In genomic region chr3L:15266628-15267027, dm6 we compare ENCODE assay signal across 4 fruit fly cellular contexts.
TF ChIP-seq lines count a peak whose summit lies in the region.

No protein-coding gene starts in this region.

- TF ChIP-seq CTCF in whole organism, embryonic (GFP tag; optimal IDR thresholded peaks at IDR 0.05; lab: Kevin White, UChicago): no peak

TF ChIP-seq in whole organism, embryonic, 481 proteins besides CTCF, POLR2A, EP300 and RAD21 (continues in another document):
- TF ChIP-seq gem (tag; optimal IDR thresholded peaks at IDR 0.05; lab: Kevin White, UChicago) (peak; percentile 19), CG12744 (GFP tag; optimal IDR thresholded peaks at IDR 0.05; lab: Kevin White, UChicago) (no peak), CG16815 (GFP tag; optimal IDR thresholded peaks at IDR 0.05; lab: Kevin White, UChicago) (no peak), sqz (GFP tag; optimal IDR thresholded peaks at IDR 0.05; lab: Kevin White, UChicago) (no peak), CG9727 (GFP tag; optimal IDR thresholded peaks at IDR 0.05; lab: Kevin White, UChicago) (peak; percentile 60), unpg (GFP tag; optimal IDR thresholded peaks at IDR 0.05; lab: Kevin White, UChicago) (no peak), CG17359 (tag; optimal IDR thresholded peaks at IDR 0.05; lab: Kevin White, UChicago) (no peak), Dp (GFP tag; optimal IDR thresholded peaks at IDR 0.05; lab: Kevin White, UChicago) (no peak), CG1233 (GFP tag; optimal IDR thresholded peaks at IDR 0.05; lab: Kevin White, UChicago) (no peak), ems (GFP tag; optimal IDR thresholded peaks at IDR 0.05; lab: Kevin White, UChicago) (no peak), nmo (GFP tag; optimal IDR thresholded peaks at IDR 0.05; lab: Kevin White, UChicago) (no peak), CG10565 (GFP tag; optimal IDR thresholded peaks at IDR 0.05; lab: Kevin White, UChicago) (no peak), Oli (tag; optimal IDR thresholded peaks at IDR 0.05; lab: Kevin White, UChicago) (no peak), phol (tag; optimal IDR thresholded peaks at IDR 0.05; lab: Kevin White, UChicago) (peak; percentile 2), CG15696 (tag; optimal IDR thresholded peaks at IDR 0.05; lab: Kevin White, UChicago) (peak; percentile 63), al (GFP tag; IDR thresholded peaks at IDR 0.05; lab: Robert Waterston, UW) (no peak), CG9609 (GFP tag; optimal IDR thresholded peaks at IDR 0.05; lab: Kevin White, UChicago) (no peak), Ada2b (GFP tag; IDR thresholded peaks at IDR 0.05; lab: Robert Waterston, UW) (no peak), CG10267 (tag; optimal IDR thresholded peaks at IDR 0.05; lab: Kevin White, UChicago) (peak; percentile 31), CG7372 (GFP tag; IDR thresholded peaks at IDR 0.05; lab: Robert Waterston, UW) (no peak), CG43689 (GFP tag; IDR thresholded peaks at IDR 0.05; lab: Robert Waterston, UW) (no peak), D19B (GFP tag; optimal IDR thresholded peaks at IDR 0.05; lab: Kevin White, UChicago) (no peak), BEAF-32 (GFP tag; optimal IDR thresholded peaks at IDR 0.05; lab: Kevin White, UChicago) (no peak), sens (GFP tag; lab: Kevin White, UChicago) (peak; percentile 63), Ptx1 (GFP tag; IDR thresholded peaks at IDR 0.05; lab: Robert Waterston, UW) (no peak)

TF ChIP-seq in whole organism, prepupa, 60 proteins besides CTCF, POLR2A, EP300 and RAD21 (continues in another document):
- TF ChIP-seq Blimp-1 (GFP tag; optimal IDR thresholded peaks at IDR 0.05; lab: Kevin White, UChicago): peak; percentile 19
- no peak for TF ChIP-seq CG11294 (GFP tag; IDR thresholded peaks at IDR 0.05; lab: Robert Waterston, UW)
- peak; percentile 40 for TF ChIP-seq dac (GFP tag; optimal IDR thresholded peaks at IDR 0.05; lab: Kevin White, UChicago)
- TF ChIP-seq CG8632 (GFP tag; optimal IDR thresholded peaks at IDR 0.05; lab: Kevin White, UChicago): peak; percentile 45
- peak; percentile 79 for TF ChIP-seq CG4318 (GFP tag; optimal IDR thresholded peaks at IDR 0.05; lab: Kevin White, UChicago)
- peak; percentile 78 for TF ChIP-seq achi (GFP tag; optimal IDR thresholded peaks at IDR 0.05; lab: Kevin White, UChicago)
- TF ChIP-seq Gug (GFP tag; IDR thresholded peaks at IDR 0.05; lab: Robert Waterston, UW): peak; percentile 14; the same call in 1 of the 2 replicates
- TF ChIP-seq Ets96B (tag; optimal IDR thresholded peaks at IDR 0.05; lab: Kevin White, UChicago): peak; percentile 80
- TF ChIP-seq CG3032 (tag; optimal IDR thresholded peaks at IDR 0.05; lab: Kevin White, UChicago): peak; percentile 57
- TF ChIP-seq spab (GFP tag; optimal IDR thresholded peaks at IDR 0.05; lab: Kevin White, UChicago): peak; percentile 55
- peak; percentile 74 for TF ChIP-seq pdm3 (GFP tag; optimal IDR thresholded peaks at IDR 0.05; lab: Kevin White, UChicago)
- peak; percentile 69 for TF ChIP-seq CG6163 (GFP tag; IDR thresholded peaks at IDR 0.05; lab: Robert Waterston, UW)
- TF ChIP-seq CG6276 (GFP tag; optimal IDR thresholded peaks at IDR 0.05; lab: Kevin White, UChicago): peak; percentile 62
- TF ChIP-seq fkh (GFP tag; optimal IDR thresholded peaks at IDR 0.05; lab: Kevin White, UChicago): no peak
- TF ChIP-seq svp (GFP tag; lab: Kevin White, UChicago): peak; percentile 90
- peak; percentile 71 for TF ChIP-seq fd59A (GFP tag; optimal IDR thresholded peaks at IDR 0.05; lab: Kevin White, UChicago)
- peak; percentile 69 for TF ChIP-seq cyc (GFP tag; optimal IDR thresholded peaks at IDR 0.05; lab: Kevin White, UChicago)
- no peak for TF ChIP-seq Eip93F (GFP tag; optimal IDR thresholded peaks at IDR 0.05; lab: Kevin White, UChicago)
- peak; percentile 57 for TF ChIP-seq CG10669 (GFP tag; optimal IDR thresholded peaks at IDR 0.05; lab: Kevin White, UChicago)
- peak in 1 of 2 experiments; percentile 84 for TF ChIP-seq salr (GFP tag; optimal IDR thresholded peaks at IDR 0.05; lab: Kevin White, UChicago)
- peak; percentile 58 for TF ChIP-seq CG6792 (GFP tag; optimal IDR thresholded peaks at IDR 0.05; lab: Kevin White, UChicago)
- TF ChIP-seq CG3919 (GFP tag; optimal IDR thresholded peaks at IDR 0.05; lab: Kevin White, UChicago): peak; percentile 82
- peak; percentile 79 for TF ChIP-seq Smox (GFP tag; optimal IDR thresholded peaks at IDR 0.05; lab: Kevin White, UChicago)
- TF ChIP-seq CG31627 (GFP tag; optimal IDR thresholded peaks at IDR 0.05; lab: Kevin White, UChicago): peak; percentile 64

TF ChIP-seq in whole organism, pupa, 21 proteins besides CTCF, POLR2A, EP300 and RAD21:
- TF ChIP-seq CG14655 (GFP tag; optimal IDR thresholded peaks at IDR 0.05; lab: Kevin White, UChicago) (peak; percentile 85), gl (tag; optimal IDR thresholded peaks at IDR 0.05; lab: Kevin White, UChicago) (no peak), EcR (GFP tag; optimal IDR thresholded peaks at IDR 0.05; lab: Kevin White, UChicago) (no peak), D1 (tag; optimal IDR thresholded peaks at IDR 0.05; lab: Kevin White, UChicago) (peak; percentile 58), CG13204 (GFP tag; optimal IDR thresholded peaks at IDR 0.05; lab: Kevin White, UChicago) (peak; percentile 1), CG12605 (GFP tag; IDR thresholded peaks at IDR 0.05; lab: Robert Waterston, UW) (no peak), fd96Ca (GFP tag; IDR thresholded peaks at IDR 0.05; lab: Robert Waterston, UW) (no peak), CG15710 (tag; optimal IDR thresholded peaks at IDR 0.05; lab: Kevin White, UChicago) (peak; percentile 72), Pif1B (GFP tag; optimal IDR thresholded peaks at IDR 0.05; lab: Kevin White, UChicago) (peak; percentile 79), Ets98B (GFP tag; IDR thresholded peaks at IDR 0.05; lab: Robert Waterston, UW) (no peak), CG34367 (tag; optimal IDR thresholded peaks at IDR 0.05; lab: Kevin White, UChicago) (peak; percentile 65), rn (GFP tag; IDR thresholded peaks at IDR 0.05; lab: Robert Waterston, UW) (no peak), Pif1A (GFP tag; optimal IDR thresholded peaks at IDR 0.05; lab: Kevin White, UChicago) (peak; percentile 57), CG32121 (GFP tag; IDR thresholded peaks at IDR 0.05; lab: Robert Waterston, UW) (no peak), CG4496 (GFP tag; IDR thresholded peaks at IDR 0.05; lab: Robert Waterston, UW) (no peak), Snoo (tag; optimal IDR thresholded peaks at IDR 0.05; lab: Kevin White, UChicago) (peak; percentile 59), CG8159 (tag; optimal IDR thresholded peaks at IDR 0.05; lab: Kevin White, UChicago) (peak; percentile 81), CG9948 (tag; optimal IDR thresholded peaks at IDR 0.05; lab: Kevin White, UChicago) (peak; percentile 77), CG8301 (tag; optimal IDR thresholded peaks at IDR 0.05; lab: Kevin White, UChicago) (peak; percentile 75), CG17806 (tag; optimal IDR thresholded peaks at IDR 0.05; lab: Kevin White, UChicago) (peak; percentile 83), CG10348 (GFP tag; IDR thresholded peaks at IDR 0.05; lab: Robert Waterston, UW) (no peak)

TF ChIP-seq in whole organism, wandering third instar larva, 38 proteins besides CTCF, POLR2A, EP300 and RAD21 (continues in another document):
- TF ChIP-seq woc (GFP tag; optimal IDR thresholded peaks at IDR 0.05; lab: Kevin White, UChicago): peak; percentile 11
- no peak for TF ChIP-seq dl (GFP tag; optimal IDR thresholded peaks at IDR 0.05; lab: Kevin White, UChicago; ENCODE audit: insufficient read depth in 1 of 2, partially characterized antibody in 2 of 2)
- TF ChIP-seq sv (GFP tag; optimal IDR thresholded peaks at IDR 0.05; lab: Kevin White, UChicago): no peak
- TF ChIP-seq dsf (GFP tag; optimal IDR thresholded peaks at IDR 0.05; lab: Kevin White, UChicago; ENCODE audit: borderline replicate concordance): no peak
- TF ChIP-seq OdsH (GFP tag; optimal IDR thresholded peaks at IDR 0.05; lab: Kevin White, UChicago): peak; percentile 74
- TF ChIP-seq br (GFP tag; optimal IDR thresholded peaks at IDR 0.05; lab: Kevin White, UChicago): peak; percentile 25
- no peak for TF ChIP-seq Abd-B (GFP tag; optimal IDR thresholded peaks at IDR 0.05; lab: Kevin White, UChicago)
- TF ChIP-seq Mio (GFP tag; optimal IDR thresholded peaks at IDR 0.05; lab: Kevin White, UChicago): no peak
- peak; percentile 68 for TF ChIP-seq Sp1 (GFP tag; optimal IDR thresholded peaks at IDR 0.05; lab: Kevin White, UChicago)
- TF ChIP-seq brk (GFP tag; optimal IDR thresholded peaks at IDR 0.05; lab: Kevin White, UChicago): no peak
- no peak for TF ChIP-seq GATAd (GFP tag; optimal IDR thresholded peaks at IDR 0.05; lab: Kevin White, UChicago)
- peak; percentile 23 for TF ChIP-seq sage (GFP tag; optimal IDR thresholded peaks at IDR 0.05; lab: Kevin White, UChicago)
- TF ChIP-seq h (GFP tag; optimal IDR thresholded peaks at IDR 0.05; lab: Kevin White, UChicago): peak; percentile 21
- peak; percentile 4 for TF ChIP-seq HLH106 (tag; optimal IDR thresholded peaks at IDR 0.05; lab: Kevin White, UChicago)
- TF ChIP-seq tai (GFP tag; optimal IDR thresholded peaks at IDR 0.05; lab: Kevin White, UChicago): no peak
- TF ChIP-seq CrebA (GFP tag; optimal IDR thresholded peaks at IDR 0.05; lab: Kevin White, UChicago; ENCODE audit: borderline replicate concordance): no peak
- TF ChIP-seq foxo (GFP tag; optimal IDR thresholded peaks at IDR 0.05; lab: Kevin White, UChicago): peak in 1 of 2 experiments; percentile 38
- TF ChIP-seq Myc (optimal IDR thresholded peaks at IDR 0.05; lab: Kevin White, UChicago): no peak
- TF ChIP-seq Jra (GFP tag; optimal IDR thresholded peaks at IDR 0.05; lab: Kevin White, UChicago): no peak
- peak; percentile 42 for TF ChIP-seq rgr (GFP tag; optimal IDR thresholded peaks at IDR 0.05; lab: Kevin White, UChicago)
- TF ChIP-seq psq (GFP tag; optimal IDR thresholded peaks at IDR 0.05; lab: Kevin White, UChicago): peak; percentile 34
- TF ChIP-seq lola (GFP tag; optimal IDR thresholded peaks at IDR 0.05; lab: Kevin White, UChicago): no peak
- no peak for TF ChIP-seq Vsx2 (GFP tag; optimal IDR thresholded peaks at IDR 0.05; lab: Kevin White, UChicago; ENCODE audit: partially characterized antibody)
- TF ChIP-seq CG32264 (GFP tag; optimal IDR thresholded peaks at IDR 0.05; lab: Kevin White, UChicago): no peak
- peak; percentile 49 for TF ChIP-seq ey (GFP tag; optimal IDR thresholded peaks at IDR 0.05; lab: Kevin White, UChicago)
- TF ChIP-seq fru (GFP tag; optimal IDR thresholded peaks at IDR 0.05; lab: Kevin White, UChicago): peak; percentile 42
- TF ChIP-seq usp (GFP tag; optimal IDR thresholded peaks at IDR 0.05; lab: Kevin White, UChicago): no peak
- no peak for TF ChIP-seq jim (GFP tag; optimal IDR thresholded peaks at IDR 0.05; lab: Kevin White, UChicago)
- TF ChIP-seq pan (optimal IDR thresholded peaks at IDR 0.05; lab: Kevin White, UChicago): no peak
- TF ChIP-seq Hnf4 (GFP tag; optimal IDR thresholded peaks at IDR 0.05; lab: Kevin White, UChicago): peak; percentile 12
- no peak for TF ChIP-seq Dif (GFP tag; optimal IDR thresholded peaks at IDR 0.05; lab: Kevin White, UChicago; ENCODE audit: partially characterized antibody)
- TF ChIP-seq CG9705 (GFP tag; optimal IDR thresholded peaks at IDR 0.05; lab: Kevin White, UChicago): no peak
- TF ChIP-seq Dfd (GFP tag; optimal IDR thresholded peaks at IDR 0.05; lab: Kevin White, UChicago): no peak

Comparison
In these comparisons a context has a peak if more than half of its experiments do, and no peak if none do; other contexts are left out.
1. Of the 7 proteins assayed by ChIP-seq in both whole organism, embryonic and whole organism, prepupa: peak only in whole organism, embryonic: none; only in whole organism, prepupa: Blimp-1, Gug, Hr39, Lpt and Sox102F; in both: none; in neither: 2.